Fruit fly (Drosophila melanogaster): ENCODE results near the gene CG34404.

Gene CG34404

dm6 chr3R:15313836-15314235 lies 53.6 kb downstream of the CG34404 start:
- no peak for TF ChIP-seq CG12605 (GFP tag; IDR thresholded peaks at IDR 0.05)
